Worm (Caenorhabditis elegans): Measurements from ENCODE around the gene C26B2.2.

Gene C26B2.2

DNA sequence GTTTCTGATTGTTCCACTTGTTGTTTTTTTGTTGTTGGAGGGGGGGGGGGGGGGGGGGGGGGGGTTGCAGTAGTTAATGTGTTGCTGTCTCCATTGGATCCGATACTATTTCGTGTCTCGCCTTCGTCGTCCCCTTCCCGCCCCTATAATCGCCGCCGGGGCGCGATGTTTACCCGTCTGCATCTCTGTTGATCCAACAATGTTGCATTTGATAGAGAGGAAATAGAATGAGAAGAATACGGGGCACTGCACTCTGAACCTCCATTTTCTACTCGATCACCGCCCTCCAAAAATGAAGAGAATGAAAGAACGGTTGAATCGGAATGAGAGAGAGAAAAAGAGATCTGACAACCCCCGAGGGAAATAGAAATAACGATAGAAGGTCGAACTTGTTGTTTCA lies 45.8 kb upstream of the C26B2.2 start:
- TF ChIP-seq nfya-1 (tag; optimal IDR thresholded peaks at IDR 0.05; ENCODE audit: insufficient read depth) (peak; percentile 22), elt-3 (tag; optimal IDR thresholded peaks at IDR 0.05) (no peak), ztf-4 (tag; optimal IDR thresholded peaks at IDR 0.05) (no peak), unc-62 (GFP tag; optimal IDR thresholded peaks at IDR 0.05) (no peak), R02D3.7 (tag; optimal IDR thresholded peaks at IDR 0.05) (no peak), pha-4 (tag; optimal IDR thresholded peaks at IDR 0.05) (peak; percentile 10), lin-39 (tag; optimal IDR thresholded peaks at IDR 0.05) (peak; percentile 27), nhr-23 (tag; optimal IDR thresholded peaks at IDR 0.05) (peak; percentile 64), daf-12 (tag; optimal IDR thresholded peaks at IDR 0.05) (no peak), nhr-11 (tag; optimal IDR thresholded peaks at IDR 0.05) (no peak), ama-1 (optimal IDR thresholded peaks at IDR 0.05) (no peak), fkh-2 (tag; optimal IDR thresholded peaks at IDR 0.05) (no peak), zag-1 (tag; optimal IDR thresholded peaks at IDR 0.05) (no peak), tbx-2 (tag; optimal IDR thresholded peaks at IDR 0.05) (no peak), snpc-4 (tag; optimal IDR thresholded peaks at IDR 0.05) (no peak), nhr-25 (tag; optimal IDR thresholded peaks at IDR 0.05) (peak; percentile 59), nhr-12 (tag; optimal IDR thresholded peaks at IDR 0.05) (no peak), mdl-1 (tag; optimal IDR thresholded peaks at IDR 0.05) (no peak), aly-2 (tag; optimal IDR thresholded peaks at IDR 0.05) (no peak), nhr-237 (tag; optimal IDR thresholded peaks at IDR 0.05) (no peak), nhr-43 (tag; optimal IDR thresholded peaks at IDR 0.05; ENCODE audit: poor library complexity, severe bottlenecking) (peak; percentile 24)

- TF ChIP-seq lin-15B (tag; optimal IDR thresholded peaks at IDR 0.05) (peak; percentile 51), lsy-12 (tag; optimal IDR thresholded peaks at IDR 0.05) (no peak), hmg-11 (tag; optimal IDR thresholded peaks at IDR 0.05) (peak; percentile 80), nhr-237 (tag; optimal IDR thresholded peaks at IDR 0.05) (no peak), ZK546.5 (tag; optimal IDR thresholded peaks at IDR 0.05) (no peak), lin-39 (tag; optimal IDR thresholded peaks at IDR 0.05) (peak; percentile 51), nfya-1 (tag; optimal IDR thresholded peaks at IDR 0.05; ENCODE audit: insufficient read depth) (peak; percentile 70)
Measured at ce11 chrIV:8066598-8066997, 44.7 kb upstream of the C26B2.2 start.

ce11 chrIV:8062359-8062758 lies 40.4 kb upstream of the C26B2.2 start, which contains the start of gene sax-7:
Gene sax-7, plus strand, starts transcription at chrIV:8062659.
- TF ChIP-seq egl-5 (tag; optimal IDR thresholded peaks at IDR 0.05) (no peak), nhr-28 (tag; optimal IDR thresholded peaks at IDR 0.05) (no peak), nhr-77 (tag; optimal IDR thresholded peaks at IDR 0.05) (no peak), hmg-11 (tag; optimal IDR thresholded peaks at IDR 0.05) (no peak), pqm-1 (tag; optimal IDR thresholded peaks at IDR 0.05) (no peak), zag-1 (tag; optimal IDR thresholded peaks at IDR 0.05) (no peak), nhr-237 (tag; optimal IDR thresholded peaks at IDR 0.05) (no peak), mdl-1 (tag; optimal IDR thresholded peaks at IDR 0.05) (no peak), eor-1 (tag; optimal IDR thresholded peaks at IDR 0.05) (no peak), snpc-4 (tag; optimal IDR thresholded peaks at IDR 0.05) (no peak), lin-15B (tag; optimal IDR thresholded peaks at IDR 0.05) (no peak), mml-1 (tag; optimal IDR thresholded peaks at IDR 0.05) (no peak), tbx-2 (tag; optimal IDR thresholded peaks at IDR 0.05) (no peak), lsy-12 (tag; optimal IDR thresholded peaks at IDR 0.05) (no peak), ztf-4 (tag; optimal IDR thresholded peaks at IDR 0.05) (no peak)

ce11 chrIV:8061267-8061666 lies 39.3 kb upstream of the C26B2.2 start:
- TF ChIP-seq unc-62 (GFP tag; optimal IDR thresholded peaks at IDR 0.05) (no peak), mdl-1 (tag; optimal IDR thresholded peaks at IDR 0.05) (no peak), ceh-82 (tag; optimal IDR thresholded peaks at IDR 0.05) (no peak), elt-2 (tag; optimal IDR thresholded peaks at IDR 0.05) (no peak), ceh-28 (tag; optimal IDR thresholded peaks at IDR 0.05) (no peak), mml-1 (tag; optimal IDR thresholded peaks at IDR 0.05) (no peak), eor-1 (tag; optimal IDR thresholded peaks at IDR 0.05) (no peak), ztf-4 (tag; optimal IDR thresholded peaks at IDR 0.05) (no peak), elt-1 (tag; optimal IDR thresholded peaks at IDR 0.05) (no peak), jun-1 (tag; optimal IDR thresholded peaks at IDR 0.05) (no peak), ceh-16 (tag; optimal IDR thresholded peaks at IDR 0.05) (no peak), nhr-43 (tag; optimal IDR thresholded peaks at IDR 0.05; ENCODE audit: poor library complexity, severe bottlenecking) (no peak), nhr-67 (tag; optimal IDR thresholded peaks at IDR 0.05) (no peak), pqm-1 (tag; optimal IDR thresholded peaks at IDR 0.05) (no peak), nhr-28 (tag; optimal IDR thresholded peaks at IDR 0.05) (no peak), fkh-2 (tag; optimal IDR thresholded peaks at IDR 0.05) (no peak), unc-39 (tag; optimal IDR thresholded peaks at IDR 0.05) (no peak)
